Fruit fly (Drosophila melanogaster) whole organism, embryonic: Measurements from ENCODE around the gene CG10286.

Experiments
- Aef1 ChIP-seq: fragments of 200-800 bp; sonication (Bioruptor generic); IDR thresholded peaks from 3 replicates; pipeline ENCODE4 v1.3.6; 2022; ENCODE audit warnings: missing biosample characterization, missing genetic modification characterization
- Atf-2 ChIP-seq: fragments of 200-800 bp; sonication (Bioruptor generic); optimal IDR thresholded peaks from 2 replicates; lab custom pipeline; 2016; ENCODE audit warnings: missing biosample characterization, missing genetic modification characterization
- CG10462 ChIP-seq: fragments of 200-800 bp; sonication (Bioruptor generic); optimal IDR thresholded peaks from 2 replicates; lab custom pipeline; 2016; ENCODE audit warnings: missing biosample characterization, missing genetic modification characterization
- CG11456 ChIP-seq: fragments of 200-800 bp; sonication (Bioruptor generic); IDR thresholded peaks from 3 replicates; pipeline ENCODE4 v1.3.6; 2022; ENCODE audit warnings: missing biosample characterization, missing genetic modification characterization
- CG11695 ChIP-seq: fragments of 200-800 bp; sonication (Bioruptor generic); IDR thresholded peaks from 3 replicates; pipeline ENCODE4 v1.3.6; 2022; ENCODE audit warnings: missing biosample characterization, missing genetic modification characterization
- CG12155 ChIP-seq: fragments of 200-800 bp; sonication (Bioruptor generic); optimal IDR thresholded peaks from 3 replicates; lab custom pipeline; 2016; ENCODE audit warnings: missing biosample characterization, missing genetic modification characterization
- CG12659 ChIP-seq: fragments of 200-800 bp; sonication (Bioruptor generic); optimal IDR thresholded peaks from 3 replicates; lab custom pipeline; 2017; ENCODE audit warnings: mild to moderate bottlenecking, missing biosample characterization, missing genetic modification reagents, missing genetic modification characterization
- CG13624 ChIP-seq: fragments of 200-800 bp; sonication (Bioruptor generic); optimal IDR thresholded peaks from 2 replicates; lab custom pipeline; 2016; ENCODE audit warnings: missing biosample characterization, missing genetic modification characterization
- CG14441 ChIP-seq: fragments of 200-800 bp; sonication (Bioruptor generic); IDR thresholded peaks from 2 replicates; pipeline ENCODE4 v1.3.6; 2022; ENCODE audit warnings: missing biosample characterization, missing genetic modification characterization
- CG16779 ChIP-seq: fragments of 200-800 bp; sonication (Bioruptor generic); IDR thresholded peaks from 2 replicates; pipeline ENCODE4 v1.3.6; 2022; ENCODE audit warnings: missing biosample characterization, missing genetic modification characterization
- CG16815 ChIP-seq: fragments of 200-800 bp; sonication (Bioruptor generic); optimal IDR thresholded peaks from 3 replicates; lab custom pipeline; 2017; ENCODE audit warnings: missing biosample characterization, mild to moderate bottlenecking, missing genetic modification characterization
- CG2199 ChIP-seq: fragments of 200-800 bp; sonication (Bioruptor generic); IDR thresholded peaks from 3 replicates; pipeline ENCODE4 v1.3.6; 2022; ENCODE audit warnings: missing biosample characterization, missing genetic modification characterization
- CG30403 ChIP-seq: fragments of 200-800 bp; sonication (Bioruptor generic); optimal IDR thresholded peaks from 3 replicates; lab custom pipeline; 2016; ENCODE audit warnings: missing biosample characterization, missing genetic modification characterization
- CG33557 ChIP-seq: fragments of 200-800 bp; sonication (Bioruptor generic); optimal IDR thresholded peaks from 2 replicates; lab custom pipeline; 2019; ENCODE audit warnings: missing biosample characterization, mild to moderate bottlenecking, missing genetic modification characterization, moderate library complexity
- CG4617 ChIP-seq: fragments of 200-800 bp; sonication (Bioruptor generic); optimal IDR thresholded peaks from 3 replicates; lab custom pipeline; 2016; ENCODE audit warnings: missing biosample characterization, missing genetic modification characterization, borderline replicate concordance
- CG6254 ChIP-seq: fragments of 200-800 bp; sonication (Bioruptor generic); optimal IDR thresholded peaks from 3 replicates; lab custom pipeline; 2017; ENCODE audit warnings: mild to moderate bottlenecking, missing biosample characterization, missing genetic modification reagents, missing genetic modification characterization
- CG8359 ChIP-seq: fragments of 200-800 bp; sonication (Bioruptor generic); optimal IDR thresholded peaks from 2 replicates; lab custom pipeline; 2017; ENCODE audit warnings: missing biosample characterization, mild to moderate bottlenecking, missing genetic modification characterization, borderline replicate concordance
- D19B ChIP-seq: fragments of 200-800 bp; sonication (Bioruptor generic); optimal IDR thresholded peaks from 2 replicates; lab custom pipeline; 2017; ENCODE audit warnings: missing biosample characterization, mild to moderate bottlenecking, missing genetic modification characterization
- Dad ChIP-seq: fragments of 200-800 bp; sonication (Bioruptor generic); optimal IDR thresholded peaks from 3 replicates; lab custom pipeline; 2016; ENCODE audit warnings: missing biosample characterization, missing genetic modification characterization
- E2f1 ChIP-seq: fragments of 200-800 bp; sonication (Bioruptor generic); IDR thresholded peaks from 2 replicates; pipeline ENCODE4 v1.3.6; 2022; ENCODE audit warnings: missing biosample characterization, missing genetic modification characterization
- Elba2 ChIP-seq: fragments of 200-800 bp; sonication (Bioruptor generic); optimal IDR thresholded peaks from 3 replicates; lab custom pipeline; 2016; ENCODE audit warnings: missing biosample characterization, missing genetic modification characterization
- Fer1 ChIP-seq: fragments of 200-800 bp; sonication (Bioruptor generic); optimal IDR thresholded peaks from 2 replicates; lab custom pipeline; 2017; ENCODE audit warnings: missing biosample characterization, mild to moderate bottlenecking, missing genetic modification characterization
- Jarid2 ChIP-seq: fragments of 200-800 bp; sonication (Bioruptor generic); optimal IDR thresholded peaks from 3 replicates; lab custom pipeline; 2017; ENCODE audit warnings: mild to moderate bottlenecking, missing biosample characterization, missing genetic modification reagents, missing genetic modification characterization
- Lim3 ChIP-seq: fragments of 200-800 bp; sonication (Bioruptor generic); IDR thresholded peaks from 2 replicates; pipeline ENCODE4 v1.3.6; 2022; ENCODE audit warnings: missing biosample characterization, missing genetic modification characterization
- MBD-R2 ChIP-seq: fragments of 200-800 bp; sonication (Bioruptor generic); IDR thresholded peaks from 2 replicates; pipeline ENCODE4 v1.3.6; 2022; ENCODE audit warnings: missing biosample characterization, missing genetic modification characterization
- MESR4 ChIP-seq: fragments of 200-800 bp; sonication (Bioruptor generic); optimal IDR thresholded peaks from 2 replicates; lab custom pipeline; 2018; ENCODE audit warnings: missing biosample characterization, mild to moderate bottlenecking, missing genetic modification characterization, moderate library complexity
- Neu2 ChIP-seq: fragments of 200-800 bp; sonication (Bioruptor generic); optimal IDR thresholded peaks from 3 replicates; lab custom pipeline; 2016; ENCODE audit warnings: missing biosample characterization, missing genetic modification characterization, borderline replicate concordance
- Nf-YB ChIP-seq: fragments of 200-800 bp; sonication (Bioruptor generic); optimal IDR thresholded peaks from 3 replicates; lab custom pipeline; 2019; ENCODE audit warnings: missing biosample characterization, mild to moderate bottlenecking, missing genetic modification characterization, moderate library complexity
- Sox100B ChIP-seq: fragments of 200-800 bp; sonication (Bioruptor generic); optimal IDR thresholded peaks from 3 replicates; lab custom pipeline; 2018; ENCODE audit warnings: missing biosample characterization, mild to moderate bottlenecking, missing genetic modification characterization
- Trl ChIP-seq, 3 experiments: fragments of >200 bp in 2 of 3; fragments of 200-800 bp in 1 of 3; sonication (Bioruptor generic) in 1 of 3; optimal IDR thresholded peaks; 2 replicates in 1 of 3; 3 replicates in 2 of 3; lab custom pipeline; 2016 to 2017; ENCODE audit warnings: missing biosample characterization in 1 of 3, missing genetic modification characterization in 1 of 3
- al ChIP-seq: fragments of 200-800 bp; sonication (Bioruptor generic); IDR thresholded peaks from 2 replicates; pipeline ENCODE4 v1.3.6; 2022; ENCODE audit warnings: missing biosample characterization, missing genetic modification characterization
- ap ChIP-seq: fragments of 200-800 bp; sonication (Bioruptor generic); IDR thresholded peaks from 2 replicates; pipeline ENCODE4 v1.3.6; 2022; ENCODE audit warnings: missing biosample characterization, missing genetic modification characterization
- cad ChIP-seq: fragments of >200 bp; optimal IDR thresholded peaks from 2 replicates; lab custom pipeline; 2017; ENCODE audit warnings: missing biosample characterization, missing genetic modification characterization
- caup ChIP-seq: fragments of 200-800 bp; sonication (Bioruptor generic); optimal IDR thresholded peaks from 3 replicates; lab custom pipeline; 2017; ENCODE audit warnings: missing biosample characterization, mild to moderate bottlenecking, missing genetic modification characterization, moderate library complexity; ENCODE audit not compliant: severe bottlenecking
- cg ChIP-seq: fragments of 200-800 bp; sonication (Bioruptor generic); optimal IDR thresholded peaks from 3 replicates; lab custom pipeline; 2019; ENCODE audit warnings: missing biosample characterization, mild to moderate bottlenecking, missing genetic modification characterization, moderate library complexity
- crol ChIP-seq: fragments of 200-800 bp; sonication (Bioruptor generic); IDR thresholded peaks from 2 replicates; pipeline ENCODE4 v1.3.6; 2022; ENCODE audit warnings: missing biosample characterization, missing genetic modification characterization
- danr ChIP-seq: fragments of 200-800 bp; sonication (Bioruptor generic); IDR thresholded peaks from 2 replicates; pipeline ENCODE4 v1.3.6; 2022; ENCODE audit warnings: missing biosample characterization, missing genetic modification characterization
- dm ChIP-seq: fragments of 200-800 bp; sonication (Bioruptor generic); optimal IDR thresholded peaks from 3 replicates; lab custom pipeline; 2016; ENCODE audit warnings: missing biosample characterization, missing genetic modification characterization
- fd102C ChIP-seq: fragments of 200-800 bp; sonication (Bioruptor generic); optimal IDR thresholded peaks from 2 replicates; lab custom pipeline; 2018; ENCODE audit warnings: missing biosample characterization, mild to moderate bottlenecking, missing genetic modification characterization, moderate library complexity
- ind ChIP-seq: fragments of 200-800 bp; sonication (Bioruptor generic); optimal IDR thresholded peaks from 3 replicates; lab custom pipeline; 2016; ENCODE audit warnings: missing biosample characterization, missing genetic modification characterization
- insv ChIP-seq, 2 experiments: fragments of 200-800 bp; sonication (Bioruptor generic); optimal IDR thresholded peaks; 3 replicates each; lab custom pipeline; 2016 to 2018; ENCODE audit warnings: missing biosample characterization in 2 of 2, missing genetic modification characterization in 2 of 2
- lov ChIP-seq, 2 experiments: fragments of 200-800 bp in 1 of 2; fragments of >200 bp in 1 of 2; sonication (Bioruptor generic) in 1 of 2; IDR thresholded peaks in 1 of 2; optimal IDR thresholded peaks in 1 of 2; 2 replicates in 1 of 2; 3 replicates in 1 of 2; pipeline versions ENCODE4 v1.3.6 to Lab custom; 2017 to 2022; ENCODE audit warnings: missing biosample characterization in 1 of 2, missing genetic modification characterization in 1 of 2
- mirr ChIP-seq: fragments of 200-800 bp; sonication (Bioruptor generic); optimal IDR thresholded peaks from 3 replicates; lab custom pipeline; 2018; ENCODE audit warnings: missing biosample characterization, mild to moderate bottlenecking, missing genetic modification characterization
- odd ChIP-seq: fragments of 200-800 bp; sonication (Bioruptor generic); optimal IDR thresholded peaks from 2 replicates; lab custom pipeline; 2017; ENCODE audit warnings: missing biosample characterization, mild to moderate bottlenecking, missing genetic modification characterization
- onecut ChIP-seq: fragments of 200-800 bp; sonication (Bioruptor generic); IDR thresholded peaks from 2 replicates; pipeline ENCODE4 v1.3.6; 2022; ENCODE audit warnings: missing biosample characterization, missing genetic modification characterization
- otp ChIP-seq: fragments of 200-800 bp; sonication (Bioruptor generic); IDR thresholded peaks from 3 replicates; pipeline ENCODE4, ENCODE4 v1.3.6; 2022; ENCODE audit warnings: missing biosample characterization, missing genetic modification characterization
- pzg ChIP-seq: fragments of 200-800 bp; sonication (Bioruptor generic); optimal IDR thresholded peaks from 3 replicates; lab custom pipeline; 2018; ENCODE audit warnings: missing biosample characterization, mild to moderate bottlenecking, missing genetic modification characterization, moderate library complexity
- schlank ChIP-seq: fragments of 200-800 bp; sonication (Bioruptor generic); optimal IDR thresholded peaks from 2 replicates; lab custom pipeline; 2018; ENCODE audit warnings: missing biosample characterization, mild to moderate bottlenecking, missing genetic modification characterization
- unpg ChIP-seq: fragments of 200-800 bp; sonication (Bioruptor generic); optimal IDR thresholded peaks from 3 replicates; lab custom pipeline; 2018; ENCODE audit warnings: missing biosample characterization, mild to moderate bottlenecking, missing genetic modification characterization, moderate library complexity
- zen2 ChIP-seq: fragments of 200-800 bp; sonication (Bioruptor generic); IDR thresholded peaks from 3 replicates; pipeline ENCODE4 v1.3.6; 2022; ENCODE audit warnings: missing biosample characterization, missing genetic modification characterization; ENCODE audit not compliant: partially characterized antibody

Gene CG10286

dm6 chr3R:6351181-6351580, 17.6 kb upstream of the CG10286 start (continued):
- peak; percentile 84 for TF ChIP-seq onecut (GFP tag; lab: Robert Waterston, UW)
- peak; percentile 61 for TF ChIP-seq cad (GFP tag; lab: Kevin White, UChicago)
- no peak for TF ChIP-seq mirr (GFP tag; lab: Kevin White, UChicago)
- TF ChIP-seq Neu2: peak; percentile 39
- peak; percentile 44 to 93 for TF ChIP-seq insv (GFP tag; optimal IDR thresholded peaks at IDR 0.05; lab: Kevin White, UChicago)
- peak; percentile 13; the same call in 1 of the 2 replicates for TF ChIP-seq MBD-R2
- TF ChIP-seq CG10462 (GFP tag; lab: Kevin White, UChicago): no peak
- TF ChIP-seq CG6254 (GFP tag; lab: Kevin White, UChicago): peak; percentile 100
- TF ChIP-seq al (GFP tag; lab: Robert Waterston, UW): no peak
- no peak for TF ChIP-seq CG11456 (GFP tag; lab: Robert Waterston, UW)
- TF ChIP-seq danr (GFP tag; lab: Robert Waterston, UW): no peak
- no peak for TF ChIP-seq zen2
- no peak for TF ChIP-seq Fer1
- no peak for TF ChIP-seq CG33557 (GFP tag; lab: Kevin White, UChicago)
- TF ChIP-seq CG12659: no peak
- TF ChIP-seq lov (optimal IDR thresholded peaks at IDR 0.05; lab: Kevin White, UChicago): no peak
- no peak for TF ChIP-seq lov (GFP tag; IDR thresholded peaks at IDR 0.05; lab: Robert Waterston, UW)
- no peak for TF ChIP-seq unpg
- no peak for TF ChIP-seq CG30403 (GFP tag; lab: Kevin White, UChicago)
- 0 out of 3 replicates have a peak, but pooled peaks have one; percentile 4 for TF ChIP-seq otp (GFP tag; lab: Robert Waterston, UW)
- TF ChIP-seq Atf-2 (GFP tag; lab: Kevin White, UChicago): no peak
- TF ChIP-seq ind: no peak
- no peak for TF ChIP-seq pzg (GFP tag; lab: Kevin White, UChicago)
- TF ChIP-seq Sox100B (GFP tag; lab: Kevin White, UChicago): no peak
- TF ChIP-seq cg: peak; percentile 85
- no peak for TF ChIP-seq Lim3 (GFP tag; lab: Robert Waterston, UW)
- no peak; the same call in 2 of the 3 replicates for TF ChIP-seq CG11695 (GFP tag; lab: Robert Waterston, UW)
- no peak for TF ChIP-seq CG12155 (GFP tag; lab: Kevin White, UChicago)
- TF ChIP-seq Jarid2 (GFP tag; lab: Kevin White, UChicago): no peak
- TF ChIP-seq E2f1 (GFP tag; lab: Robert Waterston, UW): no peak
- TF ChIP-seq CG8359 (GFP tag; lab: Kevin White, UChicago): peak; percentile 43
- peak; percentile 72 for TF ChIP-seq CG4617 (GFP tag; lab: Kevin White, UChicago)
- peak; percentile 56 for TF ChIP-seq Elba2 (GFP tag; lab: Kevin White, UChicago)
- no peak for TF ChIP-seq CG16815 (GFP tag; lab: Kevin White, UChicago)
- TF ChIP-seq CG16779: 0 out of 2 replicates have a peak, but pooled peaks have one; percentile 16
- peak; percentile 66; the same call in 1 of the 3 replicates for TF ChIP-seq CG2199 (GFP tag; lab: Robert Waterston, UW)
- no peak for TF ChIP-seq CG14441
- TF ChIP-seq ap (GFP tag; lab: Robert Waterston, UW): no peak
- peak; percentile 61 for TF ChIP-seq crol (GFP tag; lab: Robert Waterston, UW)
- no peak for TF ChIP-seq D19B
- peak; percentile 21 for TF ChIP-seq Nf-YB (GFP tag; lab: Kevin White, UChicago)
- no peak for TF ChIP-seq schlank
- TF ChIP-seq caup: no peak
- peak; percentile 51 for TF ChIP-seq MESR4
- no peak for TF ChIP-seq fd102C (GFP tag; lab: Kevin White, UChicago)
- no peak for TF ChIP-seq Trl (optimal IDR thresholded peaks at IDR 0.05; lab: Kevin White, UChicago)
- no peak for TF ChIP-seq Trl (GFP tag; optimal IDR thresholded peaks at IDR 0.05; lab: Kevin White, UChicago)
- TF ChIP-seq CG13624: no peak
- TF ChIP-seq odd (GFP tag; lab: Kevin White, UChicago): no peak
- no peak for TF ChIP-seq Dad (GFP tag; lab: Kevin White, UChicago)
- no peak for TF ChIP-seq Aef1 (GFP tag; lab: Robert Waterston, UW)
- TF ChIP-seq dm: no peak
